Fruit fly (Drosophila melanogaster): ENCODE measurements around the gene CG43091.

dm6 chr3R:22719607-22719949 is 49.0 kb downstream of the CG43091 start:
- TF ChIP-seq ovo (GFP tag; optimal IDR thresholded peaks at IDR 0.05) (no peak), CG12768 (GFP tag; optimal IDR thresholded peaks at IDR 0.05) (no peak), Hr96 (GFP tag; optimal IDR thresholded peaks at IDR 0.05) (no peak), CG7101 (tag; optimal IDR thresholded peaks at IDR 0.05) (no peak), CG7045 (GFP tag; optimal IDR thresholded peaks at IDR 0.05) (no peak), tj (GFP tag; optimal IDR thresholded peaks at IDR 0.05) (no peak), Clk (GFP tag; optimal IDR thresholded peaks at IDR 0.05) (no peak)
